Worm (Caenorhabditis elegans): ENCODE data around the gene F41E7.9.

F41E7.9 gene

ce11 chrX:10315905-10316304 lies at the start of gene F41E7.9:
Gene F41E7.9 (minus strand): TSS chrX:10316005.
- no peak for TF ChIP-seq C04F5.9 (tag; optimal IDR thresholded peaks at IDR 0.05)
- TF ChIP-seq fkh-8 (tag; optimal IDR thresholded peaks at IDR 0.05): peak; percentile 49

ce11 chrX:10358083-10358482 lies 42.3 kb upstream of the F41E7.9 start, which contains the start of gene efhc-1:
Gene efhc-1 (plus strand): TSS chrX:10358383.
- TF ChIP-seq nhr-71 (tag; optimal IDR thresholded peaks at IDR 0.05) (no peak), blmp-1 (tag; optimal IDR thresholded peaks at IDR 0.05) (peak; percentile 16)

- TF ChIP-seq nhr-90 (tag; optimal IDR thresholded peaks at IDR 0.05; ENCODE audit: poor library complexity): no peak
- TF ChIP-seq nhr-19 (GFP tag; conservative IDR thresholded peaks at IDR 0.05): no peak
- no peak for TF ChIP-seq isw-1 (GFP tag; IDR thresholded peaks at IDR 0.05)
- TF ChIP-seq nhr-76 (tag; optimal IDR thresholded peaks at IDR 0.05): no peak
- no peak for TF ChIP-seq ceh-88 (GFP tag; IDR thresholded peaks at IDR 0.05)
- TF ChIP-seq tbx-2 (tag; optimal IDR thresholded peaks at IDR 0.05): no peak
- TF ChIP-seq sptf-1 (tag; optimal IDR thresholded peaks at IDR 0.05): no peak
- TF ChIP-seq unc-30 (tag; optimal IDR thresholded peaks at IDR 0.05): no peak
- no peak for TF ChIP-seq elt-2 (tag; optimal IDR thresholded peaks at IDR 0.05)
- no peak for TF ChIP-seq rnt-1 (tag; optimal IDR thresholded peaks at IDR 0.05)
- no peak for TF ChIP-seq ceh-90 (tag; optimal IDR thresholded peaks at IDR 0.05)
- TF ChIP-seq ets-5 (GFP tag; IDR thresholded peaks at IDR 0.05): no peak
- no peak for TF ChIP-seq ceh-82 (tag; optimal IDR thresholded peaks at IDR 0.05)
- TF ChIP-seq fos-1 (tag; optimal IDR thresholded peaks at IDR 0.05): no peak
Measured at ce11 chrX:10355650-10356049, 39.8 kb upstream of the F41E7.9 start, which contains the start of gene R07E3.7. Gene R07E3.7 (minus strand): TSS chrX:10355750.

DNA sequence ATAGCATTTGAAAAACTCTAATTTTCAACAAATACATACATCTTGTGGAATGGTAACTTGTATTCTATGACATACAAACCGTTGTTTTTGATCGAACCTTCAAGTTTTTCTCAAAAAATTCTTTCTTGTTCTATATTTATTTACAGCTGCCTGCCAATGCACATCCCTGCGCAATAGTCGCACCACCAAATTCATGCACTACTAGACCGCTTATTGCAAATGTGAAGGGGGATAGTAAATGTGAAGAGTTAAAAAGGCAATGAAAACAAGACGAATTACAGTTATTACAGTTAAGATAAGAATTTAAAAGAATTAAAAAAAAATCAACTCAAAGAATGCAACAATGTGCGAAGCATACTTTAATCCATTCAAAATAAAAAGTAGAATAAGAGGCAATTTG lies 38.1 kb upstream of the F41E7.9 start:
- TF ChIP-seq sptf-1 (tag; optimal IDR thresholded peaks at IDR 0.05): no peak

- TF ChIP-seq tlp-1 (tag; optimal IDR thresholded peaks at IDR 0.05): no peak
- peak in 1 of 2 experiments; percentile 3 for TF ChIP-seq lin-35 (GFP tag; optimal IDR thresholded peaks at IDR 0.05)
- TF ChIP-seq sox-4 (tag; optimal IDR thresholded peaks at IDR 0.05): no peak
- no peak for TF ChIP-seq nhr-47 (tag; optimal IDR thresholded peaks at IDR 0.05)
- no peak for TF ChIP-seq pag-3 (tag; optimal IDR thresholded peaks at IDR 0.05; ENCODE audit: borderline replicate concordance, insufficient read depth)
- TF ChIP-seq aly-2 (tag; optimal IDR thresholded peaks at IDR 0.05): no peak
- no peak for TF ChIP-seq vab-15 (tag; optimal IDR thresholded peaks at IDR 0.05)
- no peak for TF ChIP-seq swsn-7 (tag; optimal IDR thresholded peaks at IDR 0.05)
- TF ChIP-seq fkh-4 (tag; optimal IDR thresholded peaks at IDR 0.05; ENCODE audit: borderline replicate concordance): no peak
- peak; percentile 97 for TF ChIP-seq nhr-85 (tag)
- peak; percentile 56 for TF ChIP-seq blmp-1 (tag; optimal IDR thresholded peaks at IDR 0.05)
- TF ChIP-seq mef-2 (tag; optimal IDR thresholded peaks at IDR 0.05): no peak
- TF ChIP-seq hlh-4 (tag; optimal IDR thresholded peaks at IDR 0.05): no peak
- no peak for TF ChIP-seq ceh-90 (tag; optimal IDR thresholded peaks at IDR 0.05)
- peak; percentile 18 for TF ChIP-seq nhr-20 (tag; optimal IDR thresholded peaks at IDR 0.05)
- no peak for TF ChIP-seq lin-15B (tag; optimal IDR thresholded peaks at IDR 0.05)
- no peak for TF ChIP-seq unc-30 (tag; optimal IDR thresholded peaks at IDR 0.05)
- TF ChIP-seq snu-23 (GFP tag; optimal IDR thresholded peaks at IDR 0.05): peak; percentile 23
- TF ChIP-seq zag-1 (tag; optimal IDR thresholded peaks at IDR 0.05): no peak
- TF ChIP-seq nhr-90 (tag; optimal IDR thresholded peaks at IDR 0.05; ENCODE audit: poor library complexity): no peak
- peak; percentile 9 for TF ChIP-seq mep-1 (tag; optimal IDR thresholded peaks at IDR 0.05)
- no peak for TF ChIP-seq ceh-88 (GFP tag; IDR thresholded peaks at IDR 0.05)
- TF ChIP-seq ztf-4 (tag; optimal IDR thresholded peaks at IDR 0.05): no peak
- TF ChIP-seq mab-9 (GFP tag; IDR thresholded peaks at IDR 0.05): no peak
- no peak for TF ChIP-seq nhr-84 (tag; optimal IDR thresholded peaks at IDR 0.05)
- no peak for TF ChIP-seq rnt-1 (tag; optimal IDR thresholded peaks at IDR 0.05)
- no peak for TF ChIP-seq unc-98 (GFP tag; IDR thresholded peaks at IDR 0.05)
- no peak for TF ChIP-seq unc-86 (tag; optimal IDR thresholded peaks at IDR 0.05)
- no peak for TF ChIP-seq nhr-12 (tag; optimal IDR thresholded peaks at IDR 0.05)
- TF ChIP-seq dsc-1 (tag; optimal IDR thresholded peaks at IDR 0.05): no peak
- no peak for TF ChIP-seq grh-1 (GFP tag; IDR thresholded peaks at IDR 0.05)
- TF ChIP-seq ama-1 (optimal IDR thresholded peaks at IDR 0.05): no peak
- TF ChIP-seq ceh-63 (GFP tag; optimal IDR thresholded peaks at IDR 0.05): no peak
- no peak for TF ChIP-seq sptf-1 (tag; optimal IDR thresholded peaks at IDR 0.05)
- TF ChIP-seq hpl-2 (GFP tag; optimal IDR thresholded peaks at IDR 0.05): no peak
Measured at ce11 chrX:10350151-10350550, 34.3 kb upstream of the F41E7.9 start.

Data from whole organism, L1 larva.